Worm (Caenorhabditis elegans) whole organism, L1 larva: Measurements from ENCODE around the gene srxa-12.

Experiments used
- C04F5.9 ChIP-seq: sonication (generic microtip); optimal IDR thresholded peaks from 2 replicates; lab custom pipeline; 2016; ENCODE audit warnings: missing genetic modification characterization, missing compliant biosample characterization
- C16A3.4 ChIP-seq: fragments of 150-350 bp; optimal IDR thresholded peaks from 2 replicates; lab custom pipeline; 2014; ENCODE audit warnings: missing biosample characterization, missing genetic modification characterization
- C34B4.2 ChIP-seq: sonication (generic microtip); optimal IDR thresholded peaks from 2 replicates; lab custom pipeline; 2017; ENCODE audit warnings: mild to moderate bottlenecking, missing genetic modification characterization, missing compliant biosample characterization
- alr-1 ChIP-seq: fragments of 200-800 bp; sonication (Bioruptor generic); optimal IDR thresholded peaks from 2 replicates; lab custom pipeline; 2018; ENCODE audit warnings: borderline replicate concordance, mild to moderate bottlenecking, missing genetic modification characterization, missing compliant biosample characterization
- blmp-1 ChIP-seq: fragments of 150-350 bp; optimal IDR thresholded peaks from 2 replicates; lab custom pipeline; 2014; ENCODE audit warnings: missing biosample characterization, missing genetic modification characterization
- ceh-63 ChIP-seq: fragments of 200-800 bp; sonication (Bioruptor generic); optimal IDR thresholded peaks from 2 replicates; lab custom pipeline; 2018; ENCODE audit warnings: mild to moderate bottlenecking, missing genetic modification characterization, missing compliant biosample characterization
- ceh-8 ChIP-seq: fragments of 200-800 bp; sonication (Bioruptor generic); optimal IDR thresholded peaks from 2 replicates; lab custom pipeline; 2018; ENCODE audit warnings: mild to moderate bottlenecking, missing genetic modification characterization, moderate library complexity, missing compliant biosample characterization
- ceh-88 ChIP-seq: fragments of 200-800 bp; sonication (Bioruptor generic); IDR thresholded peaks from 2 replicates; pipeline ENCODE4 v1.3.6; 2022; ENCODE audit warnings: missing genetic modification characterization, missing compliant biosample characterization
- dsc-1 ChIP-seq: sonication (generic microtip); optimal IDR thresholded peaks from 2 replicates; lab custom pipeline; 2016; ENCODE audit warnings: mild to moderate bottlenecking, missing genetic modification characterization, missing compliant biosample characterization
- efl-1 ChIP-seq, 4 experiments: fragments of 150-350 bp; optimal IDR thresholded peaks in 3 of 4; peaks in 1 of 4; 1 replicate in 1 of 4; 2 replicates in 3 of 4; lab custom pipeline; 2014; ENCODE audit warnings: missing biosample characterization in 2 of 4, missing genetic modification characterization in 2 of 4, missing genetic modification reagents in 2 of 4
- egl-27 ChIP-seq, 2 experiments: fragments of 150-350 bp in 1 of 2; sonication (generic microtip); optimal IDR thresholded peaks; 3 replicates each; lab custom pipeline; 2017 to 2018; ENCODE audit warnings: missing biosample characterization in 2 of 2, missing genetic modification characterization in 2 of 2, missing genetic modification reagents in 2 of 2
- elt-3 ChIP-seq, 6 experiments: fragments of 150-350 bp in 1 of 6; sonication (generic microtip); optimal IDR thresholded peaks; 2 replicates each; lab custom pipeline; 2017 to 2018; ENCODE audit warnings: missing biosample characterization in 6 of 6, missing genetic modification characterization in 6 of 6, inconsistent platforms in 1 of 6
- ets-5 ChIP-seq: fragments of 200-800 bp; sonication (Bioruptor generic); IDR thresholded peaks from 2 replicates; pipeline ENCODE4 v1.3.6; 2022; ENCODE audit warnings: missing genetic modification characterization, missing compliant biosample characterization
- fkh-10 ChIP-seq: sonication (generic microtip); optimal IDR thresholded peaks from 2 replicates; lab custom pipeline; 2017; ENCODE audit warnings: missing biosample characterization, missing genetic modification reagents, missing genetic modification characterization
- fkh-4 ChIP-seq: sonication (generic microtip); optimal IDR thresholded peaks from 2 replicates; lab custom pipeline; 2016; ENCODE audit warnings: missing compliant biosample characterization, missing genetic modification characterization, borderline replicate concordance
- fkh-8 ChIP-seq: sonication (generic microtip); optimal IDR thresholded peaks from 2 replicates; lab custom pipeline; 2016; ENCODE audit warnings: mild to moderate bottlenecking, missing genetic modification characterization, missing compliant biosample characterization
- grh-1 ChIP-seq: fragments of 200-800 bp; sonication (Bioruptor generic); IDR thresholded peaks from 2 replicates; pipeline ENCODE4 v1.3.6; 2022; ENCODE audit warnings: missing genetic modification reagents, missing genetic modification characterization, missing compliant biosample characterization
- hlh-4 ChIP-seq: sonication (generic microtip); optimal IDR thresholded peaks from 2 replicates; lab custom pipeline; 2016; ENCODE audit warnings: mild to moderate bottlenecking, missing genetic modification characterization, missing compliant biosample characterization
- lin-14 ChIP-seq: fragments of 200-800 bp; sonication (Bioruptor generic); optimal IDR thresholded peaks from 2 replicates; lab custom pipeline; 2018; ENCODE audit warnings: mild to moderate bottlenecking, missing genetic modification characterization, moderate library complexity, missing compliant biosample characterization
- lir-3 ChIP-seq: sonication (generic microtip); optimal IDR thresholded peaks from 2 replicates; lab custom pipeline; 2016; ENCODE audit warnings: mild to moderate bottlenecking, missing genetic modification characterization, moderate library complexity, missing compliant biosample characterization; ENCODE audit not compliant: poor library complexity
- mab-9 ChIP-seq: fragments of 200-800 bp; sonication (Bioruptor generic); IDR thresholded peaks from 2 replicates; pipeline ENCODE4 v1.3.6; 2022; ENCODE audit warnings: missing genetic modification reagents, missing genetic modification characterization, missing compliant biosample characterization
- mdl-1 ChIP-seq, 2 experiments: fragments of 150-350 bp; optimal IDR thresholded peaks; 2 replicates each; lab custom pipeline; 2014 to 2017; ENCODE audit warnings: missing biosample characterization in 2 of 2, missing genetic modification characterization in 2 of 2, inconsistent platforms in 1 of 2
- mep-1 ChIP-seq: fragments of 150-350 bp; optimal IDR thresholded peaks from 2 replicates; lab custom pipeline; 2014; ENCODE audit warnings: missing biosample characterization, missing genetic modification characterization
- nhr-11 ChIP-seq: fragments of 150-350 bp; optimal IDR thresholded peaks from 2 replicates; lab custom pipeline; 2014; ENCODE audit warnings: missing biosample characterization, missing genetic modification characterization
- nhr-19 ChIP-seq: fragments of 200-800 bp; sonication (Bioruptor generic); conservative IDR thresholded peaks from 2 replicates; pipeline ENCODE4 v1.3.6; 2022; ENCODE audit warnings: missing genetic modification characterization, missing compliant biosample characterization
- nhr-20 ChIP-seq: sonication (generic microtip); optimal IDR thresholded peaks from 2 replicates; lab custom pipeline; 2016; ENCODE audit warnings: mild to moderate bottlenecking, missing genetic modification characterization, missing compliant biosample characterization
- nhr-237 ChIP-seq: fragments of 150-350 bp; optimal IDR thresholded peaks from 2 replicates; lab custom pipeline; 2014; ENCODE audit warnings: missing biosample characterization, missing genetic modification characterization
- nhr-28 ChIP-seq: fragments of 150-350 bp; optimal IDR thresholded peaks from 2 replicates; lab custom pipeline; 2014; ENCODE audit warnings: missing biosample characterization, missing genetic modification characterization
- nhr-47 ChIP-seq: sonication (generic microtip); optimal IDR thresholded peaks from 2 replicates; lab custom pipeline; 2016; ENCODE audit warnings: mild to moderate bottlenecking, missing genetic modification characterization, moderate library complexity, missing compliant biosample characterization
- nhr-71 ChIP-seq: sonication (generic microtip); optimal IDR thresholded peaks from 2 replicates; lab custom pipeline; 2016; ENCODE audit warnings: mild to moderate bottlenecking, missing genetic modification characterization, moderate library complexity, missing compliant biosample characterization
- nhr-85 ChIP-seq: sonication (generic microtip); peaks from one replicate; lab custom pipeline; 2016; ENCODE audit warnings: missing genetic modification characterization, inconsistent platforms, missing compliant biosample characterization
- pax-3 ChIP-seq: fragments of 200-800 bp; sonication (Bioruptor generic); optimal IDR thresholded peaks from 2 replicates; lab custom pipeline; 2018; ENCODE audit warnings: mild to moderate bottlenecking, missing genetic modification characterization, moderate library complexity, missing compliant biosample characterization
- rnt-1 ChIP-seq: sonication (generic microtip); optimal IDR thresholded peaks from 2 replicates; lab custom pipeline; 2016; ENCODE audit warnings: mild to moderate bottlenecking, missing genetic modification characterization, moderate library complexity, missing compliant biosample characterization
- snu-23 ChIP-seq: sonication (generic microtip); optimal IDR thresholded peaks from 2 replicates; lab custom pipeline; 2016; ENCODE audit warnings: missing genetic modification characterization, missing compliant biosample characterization
- sptf-1 ChIP-seq: fragments of 150-350 bp; optimal IDR thresholded peaks from 2 replicates; lab custom pipeline; 2014; ENCODE audit warnings: missing biosample characterization, missing genetic modification characterization
- swsn-7 ChIP-seq: sonication (generic microtip); optimal IDR thresholded peaks from 2 replicates; lab custom pipeline; 2016; ENCODE audit warnings: missing genetic modification characterization, missing compliant biosample characterization
- unc-130 ChIP-seq: fragments of 150-350 bp; optimal IDR thresholded peaks from 2 replicates; lab custom pipeline; 2017; ENCODE audit warnings: missing biosample characterization, missing genetic modification characterization, inconsistent platforms
- unc-30 ChIP-seq: sonication (generic microtip); optimal IDR thresholded peaks from 2 replicates; lab custom pipeline; 2017; ENCODE audit warnings: missing biosample characterization, missing genetic modification characterization
- unc-62 ChIP-seq: fragments of 150-350 bp; optimal IDR thresholded peaks from 2 replicates; lab custom pipeline; 2014; ENCODE audit warnings: missing biosample characterization, missing genetic modification reagents, missing genetic modification characterization
- unc-86 ChIP-seq: sonication (generic microtip); optimal IDR thresholded peaks from 2 replicates; lab custom pipeline; 2016; ENCODE audit warnings: missing genetic modification characterization, missing compliant biosample characterization
- xbp-1 ChIP-seq: sonication (generic microtip); optimal IDR thresholded peaks from 2 replicates; lab custom pipeline; 2016; ENCODE audit warnings: missing genetic modification characterization, missing compliant biosample characterization
- zag-1 ChIP-seq: fragments of 150-350 bp; optimal IDR thresholded peaks from 2 replicates; lab custom pipeline; 2014; ENCODE audit warnings: missing biosample characterization, missing genetic modification characterization
- ztf-11 ChIP-seq, 2 experiments: sonication (generic microtip); optimal IDR thresholded peaks; 2 replicates each; lab custom pipeline; 2016 to 2017; ENCODE audit warnings: missing genetic modification characterization in 2 of 2, missing biosample characterization in 1 of 2, missing compliant biosample characterization in 1 of 2

srxa-12 gene

ce11 chrV:13902495-13902894 is 24.0 kb upstream of the srxa-12 start, which contains the start of gene C06B3.1:
TSS of gene C06B3.1 (plus strand) at chrV:13902795.
- TF ChIP-seq mep-1 (tag; lab: Kevin White, UChicago) (no peak), blmp-1 (tag; lab: Kevin White, UChicago) (no peak), egl-27 (tag; optimal IDR thresholded peaks at IDR 0.05; lab: Kevin White, UChicago) (no peak), nhr-47 (no peak), sptf-1 (tag; lab: Kevin White, UChicago) (no peak), nhr-28 (tag; lab: Kevin White, UChicago) (no peak), fkh-10 (no peak), fkh-4 (tag; lab: Kevin White, UChicago) (no peak), ztf-11 (tag; optimal IDR thresholded peaks at IDR 0.05; lab: Kevin White, UChicago) (no peak), ceh-88 (no peak), C34B4.2 (tag; lab: Kevin White, UChicago) (no peak), nhr-11 (tag; lab: Kevin White, UChicago) (no peak)

- no peak for TF ChIP-seq mab-9 (GFP tag; lab: Robert Waterston, UW)
- no peak for TF ChIP-seq nhr-85 (tag; lab: Kevin White, UChicago)
- no peak for TF ChIP-seq rnt-1 (tag; lab: Kevin White, UChicago)
- TF ChIP-seq C04F5.9 (tag; lab: Kevin White, UChicago): no peak
- TF ChIP-seq nhr-237 (tag; lab: Kevin White, UChicago): no peak
- no peak for TF ChIP-seq pax-3 (tag; lab: Kevin White, UChicago)
- no peak for TF ChIP-seq nhr-19 (GFP tag; lab: Robert Waterston, UW)
- no peak for TF ChIP-seq elt-3 (tag; optimal IDR thresholded peaks at IDR 0.05; lab: Kevin White, UChicago)
- TF ChIP-seq mdl-1 (tag; optimal IDR thresholded peaks at IDR 0.05; lab: Kevin White, UChicago): no peak
- TF ChIP-seq swsn-7: no peak
- no peak for TF ChIP-seq lir-3 (tag; lab: Kevin White, UChicago)
- TF ChIP-seq unc-130: no peak
- TF ChIP-seq alr-1 (tag; lab: Kevin White, UChicago): no peak
- TF ChIP-seq grh-1 (GFP tag; lab: Robert Waterston, UW): no peak
- no peak for TF ChIP-seq fkh-8
- TF ChIP-seq hlh-4 (tag; lab: Kevin White, UChicago): no peak
- no peak for TF ChIP-seq ceh-63 (GFP tag; lab: Kevin White, UChicago)
Observed at ce11 chrV:13904446-13904845, 22.1 kb upstream of the srxa-12 start, which contains the start of gene stdh-3. TSS of gene stdh-3 (plus strand) at chrV:13904611.

- TF ChIP-seq snu-23 (GFP tag; lab: Kevin White, UChicago) (peak; percentile 25), unc-86 (tag; lab: Kevin White, UChicago) (no peak), xbp-1 (tag; lab: Kevin White, UChicago) (no peak), pax-3 (tag; lab: Kevin White, UChicago) (no peak), unc-30 (no peak), lin-14 (GFP tag; lab: Kevin White, UChicago) (peak; percentile 69), zag-1 (tag; lab: Kevin White, UChicago) (no peak), C16A3.4 (peak; percentile 5), rnt-1 (tag; lab: Kevin White, UChicago) (no peak), ceh-8 (GFP tag; lab: Kevin White, UChicago) (no peak), efl-1 (optimal IDR thresholded peaks at IDR 0.05; lab: Kevin White, UChicago) (peak in 1 of 2 experiments; percentile 0), efl-1 (GFP tag; optimal IDR thresholded peaks at IDR 0.05 in 1 of 2; lab: Kevin White, UChicago) (peak in 1 of 2 experiments; percentile 61), nhr-71 (tag; lab: Kevin White, UChicago) (peak; percentile 32), nhr-20 (tag; lab: Kevin White, UChicago) (no peak), blmp-1 (tag; lab: Kevin White, UChicago) (peak; percentile 15), dsc-1 (tag; lab: Kevin White, UChicago) (no peak), mep-1 (tag; lab: Kevin White, UChicago) (peak; percentile 35), ets-5 (GFP tag; lab: Robert Waterston, UW) (no peak), unc-62 (GFP tag; lab: Kevin White, UChicago) (no peak)
Observed at ce11 chrV:13906166-13906565, 20.3 kb upstream of the srxa-12 start, which contains the start of gene stdh-1. TSS of gene stdh-1 (plus strand) at chrV:13906492.
